Fruit fly (Drosophila melanogaster) ovary, adult (tissue): ENCODE measurements around the gene CG32192.

Experiments
- CG17801 ChIP-seq: fragments of 200-800 bp; optimal IDR thresholded peaks from 2 replicates; lab custom pipeline; 2019; ENCODE audit warnings: missing biosample characterization, mild to moderate bottlenecking, missing genetic modification characterization, moderate library complexity; ENCODE audit not compliant: partially characterized antibody

Gene CG32192

dm6 chr3L:18032478-18033343 is 7.4 kb upstream of the CG32192 start:
- no peak for TF ChIP-seq CG17801

DNA sequence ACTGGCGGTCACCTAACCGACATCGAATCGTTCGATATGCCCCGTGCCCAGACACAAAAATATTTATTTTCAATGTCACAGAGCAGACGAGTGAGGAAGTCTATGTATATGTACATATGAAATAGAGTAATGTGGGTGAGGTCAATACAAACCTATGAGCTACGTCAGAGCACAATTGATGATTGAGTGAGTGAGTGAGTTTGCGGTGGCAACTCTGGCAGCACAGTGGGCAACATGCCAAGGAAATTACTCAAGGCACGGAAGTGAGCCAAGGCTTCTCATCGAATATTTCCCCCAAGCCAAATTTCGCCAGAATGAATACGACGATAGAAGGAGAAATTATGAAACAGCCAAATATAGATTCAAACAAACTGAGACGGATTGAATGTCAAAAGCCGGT is 5.6 kb upstream of the CG32192 start:
- TF ChIP-seq CG17801, result no peak

DNA sequence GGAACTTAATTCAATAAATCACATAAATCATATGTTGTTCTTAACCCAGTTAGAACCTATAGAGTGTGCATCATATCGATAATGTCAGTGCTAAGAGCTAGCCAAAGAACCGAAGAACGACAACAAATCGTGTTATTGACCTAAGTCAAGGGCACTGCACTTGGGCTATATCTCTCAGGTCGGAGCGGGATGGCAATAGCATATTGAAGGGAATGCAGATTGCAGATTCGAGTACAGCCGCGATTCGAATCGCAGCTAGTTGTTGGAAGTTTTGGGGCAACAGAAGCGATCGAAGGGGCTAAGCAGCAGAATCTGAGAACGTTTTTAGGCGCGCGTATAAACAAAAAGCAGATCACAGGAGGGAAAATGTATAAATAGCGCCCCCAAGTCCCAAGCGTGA is 3.1 kb upstream of the CG32192 start:
- no peak for TF ChIP-seq CG17801

DNA sequence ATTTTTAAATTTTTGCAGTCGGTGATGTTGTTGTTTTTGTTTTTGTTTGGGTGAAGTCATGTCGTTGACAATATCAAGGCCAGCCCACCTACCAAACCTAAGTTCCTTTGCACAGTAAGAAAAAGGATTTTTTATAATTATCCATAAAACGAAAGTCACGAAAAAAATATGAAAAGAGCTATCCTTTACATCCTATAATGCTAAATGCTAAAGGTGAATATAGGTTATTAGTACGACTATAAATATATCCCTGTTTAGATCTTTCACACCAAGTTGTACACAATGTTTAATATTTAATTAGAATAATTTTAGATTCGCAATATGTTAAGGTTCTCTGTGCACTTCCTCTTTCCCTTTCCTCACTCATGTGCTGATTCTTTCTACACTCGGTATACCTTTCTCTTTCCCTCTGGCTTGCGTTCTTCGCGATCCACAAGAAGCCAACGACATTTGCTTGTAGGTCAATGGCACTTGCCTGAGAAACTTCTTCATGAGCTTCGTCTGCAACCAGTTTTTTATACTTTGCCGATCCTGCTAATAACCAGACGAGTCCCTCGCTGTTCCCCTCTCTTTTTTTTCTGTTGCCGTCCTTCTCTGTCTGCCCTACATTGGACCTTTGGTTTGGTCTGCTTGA is 2.5 kb upstream of the CG32192 start:
- TF ChIP-seq CG17801, result no peak

DNA sequence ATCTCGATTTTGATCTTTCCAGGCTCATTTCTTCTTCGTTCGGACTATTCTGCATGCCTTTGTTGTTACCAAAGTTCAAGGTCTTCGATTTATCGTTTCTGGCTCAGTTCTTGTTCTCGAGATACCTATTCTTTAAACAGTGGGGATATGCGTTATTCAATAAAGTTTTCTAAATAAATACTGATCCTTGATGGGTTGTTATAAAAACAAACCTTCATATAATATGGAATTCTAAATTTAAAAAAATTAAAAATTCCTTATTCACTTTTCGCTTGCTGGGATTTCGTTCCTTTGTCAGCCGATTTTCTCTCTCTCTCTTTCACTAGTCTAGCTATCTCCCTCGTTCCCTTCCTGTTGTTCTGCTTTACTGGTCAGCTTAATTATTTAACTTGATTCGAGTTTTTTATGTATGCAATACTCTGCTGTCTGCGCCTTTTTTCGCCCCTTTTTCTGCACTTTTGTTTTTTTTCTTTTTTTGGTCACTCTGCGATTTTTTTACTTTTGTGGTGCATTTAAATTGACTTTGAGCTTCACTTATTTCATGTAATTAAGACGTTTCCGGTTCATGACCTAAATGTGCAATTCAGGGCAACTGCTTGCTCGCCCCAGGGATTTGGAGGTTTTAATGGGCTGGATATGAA is 1.9 kb upstream of the CG32192 start:
- no peak for TF ChIP-seq CG17801

dm6 chr3L:18042433-18042832 is 2.3 kb downstream of the CG32192 start, which contains the start of gene CG42393:
TSS of gene CG42393 (plus strand) at chr3L:18042733.
- no peak for TF ChIP-seq CG17801

- TF ChIP-seq CG17801, result no peak
Observed at dm6 chr3L:18044333-18045043, 4.4 kb downstream of the CG32192 start.

DNA sequence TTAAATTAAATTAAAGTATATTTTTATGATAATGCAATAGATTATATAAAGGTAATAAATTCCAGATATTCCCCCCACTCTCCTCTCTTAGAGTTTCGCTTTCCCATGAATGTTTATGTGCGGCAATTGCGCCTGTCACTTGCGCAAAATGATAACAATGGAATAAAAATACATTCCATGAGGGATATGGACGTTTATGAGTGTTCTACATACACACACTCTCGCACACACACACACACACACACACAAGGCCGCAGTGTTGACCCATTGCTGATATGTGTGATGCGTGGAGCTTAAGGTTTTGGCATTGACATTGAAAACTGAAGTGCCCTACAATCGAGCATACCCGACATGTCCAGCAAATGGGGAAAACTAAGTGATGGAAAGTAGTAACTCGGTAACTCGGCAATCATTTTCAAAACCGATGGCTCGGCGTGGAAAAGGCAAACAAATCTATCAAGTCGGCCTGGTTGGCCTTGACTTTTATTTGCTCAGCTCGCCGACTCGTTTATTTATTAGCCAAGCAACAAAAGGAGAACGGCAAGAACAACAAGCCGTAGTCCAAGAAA is 6.6 kb downstream of the CG32192 start:
- TF ChIP-seq CG17801, result no peak

- no peak for TF ChIP-seq CG17801
Observed at dm6 chr3L:18057033-18057432, 16.9 kb downstream of the CG32192 start.

- TF ChIP-seq CG17801, result no peak
Observed at dm6 chr3L:18057752-18058518, 17.8 kb downstream of the CG32192 start.

DNA sequence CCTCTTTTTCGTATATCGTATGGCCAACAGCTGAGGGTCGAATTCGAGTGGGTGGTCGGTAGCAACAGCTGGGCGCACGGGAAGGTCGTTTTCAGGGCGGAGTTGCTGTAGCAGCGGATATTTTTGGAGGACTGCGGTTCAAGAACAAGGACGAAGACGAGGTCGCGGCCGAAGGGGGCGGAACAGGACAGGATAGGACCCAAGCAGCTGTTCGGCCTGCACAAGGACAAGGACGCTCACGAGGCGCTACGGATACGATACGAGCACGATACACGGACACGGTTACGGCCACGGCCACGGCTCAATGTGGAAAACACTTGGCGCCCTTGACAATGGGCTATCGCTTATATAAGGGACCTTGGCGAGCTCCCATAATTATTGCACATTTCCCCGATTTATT is 21.1 kb downstream of the CG32192 start:
- TF ChIP-seq CG17801, result no peak

DNA sequence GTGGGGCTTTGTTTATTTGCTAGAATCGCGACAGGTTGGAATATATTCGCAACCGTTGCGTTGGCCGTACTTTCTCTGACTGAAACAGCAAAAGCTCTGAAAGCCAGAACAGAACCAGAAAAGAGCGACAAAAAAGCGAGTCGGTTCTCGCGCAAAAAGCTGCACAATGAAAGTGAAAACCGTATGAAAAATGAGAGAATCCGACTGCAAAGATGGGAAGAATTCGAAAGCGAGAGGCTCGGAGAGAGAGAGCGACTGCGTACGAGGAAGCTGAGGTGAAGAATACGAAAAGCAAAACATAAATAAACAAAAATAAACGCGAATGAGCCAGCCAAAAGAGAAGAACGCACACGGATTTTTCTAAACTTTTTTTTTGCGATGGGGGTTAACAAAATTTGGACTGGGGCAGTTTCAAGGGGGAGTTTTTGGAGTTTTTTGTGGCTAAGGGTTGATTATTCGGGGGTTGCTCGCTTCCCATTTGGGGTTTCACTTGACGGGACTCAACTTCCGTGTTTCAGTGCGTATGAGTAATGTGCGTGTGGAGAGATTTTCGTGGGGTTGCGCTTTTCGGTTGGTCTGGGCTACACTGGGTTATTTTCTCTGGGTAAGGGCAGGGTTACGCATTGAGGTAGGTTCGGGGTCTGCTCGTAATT is 21.7 kb downstream of the CG32192 start:
- peak; percentile 14 for TF ChIP-seq CG17801

DNA sequence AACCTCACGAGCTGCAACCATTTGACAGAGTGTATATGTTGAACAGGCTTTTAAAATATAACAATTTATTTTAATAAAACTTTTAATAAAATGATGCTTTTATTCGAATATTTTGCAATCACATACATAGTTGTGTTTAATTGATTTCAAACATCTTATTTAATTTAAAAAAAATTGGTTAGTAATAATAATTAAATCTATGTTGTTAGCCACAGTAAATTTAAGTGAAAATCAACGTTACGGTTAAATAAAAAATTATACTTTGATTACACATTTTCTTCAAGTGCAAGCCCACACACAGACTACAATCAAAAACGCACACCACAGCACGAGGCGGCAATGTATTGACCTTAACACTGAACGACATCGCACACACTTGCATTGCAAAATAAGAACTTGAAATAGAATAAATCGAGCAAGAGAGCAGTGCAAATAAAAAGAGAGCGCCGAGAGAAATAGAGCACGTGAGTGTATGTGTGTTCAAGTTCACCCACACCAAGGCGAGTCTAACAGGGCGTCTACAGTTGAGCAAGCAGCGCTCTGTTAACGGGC is 22.9 kb downstream of the CG32192 start:
- TF ChIP-seq CG17801, result peak; percentile 75

DNA sequence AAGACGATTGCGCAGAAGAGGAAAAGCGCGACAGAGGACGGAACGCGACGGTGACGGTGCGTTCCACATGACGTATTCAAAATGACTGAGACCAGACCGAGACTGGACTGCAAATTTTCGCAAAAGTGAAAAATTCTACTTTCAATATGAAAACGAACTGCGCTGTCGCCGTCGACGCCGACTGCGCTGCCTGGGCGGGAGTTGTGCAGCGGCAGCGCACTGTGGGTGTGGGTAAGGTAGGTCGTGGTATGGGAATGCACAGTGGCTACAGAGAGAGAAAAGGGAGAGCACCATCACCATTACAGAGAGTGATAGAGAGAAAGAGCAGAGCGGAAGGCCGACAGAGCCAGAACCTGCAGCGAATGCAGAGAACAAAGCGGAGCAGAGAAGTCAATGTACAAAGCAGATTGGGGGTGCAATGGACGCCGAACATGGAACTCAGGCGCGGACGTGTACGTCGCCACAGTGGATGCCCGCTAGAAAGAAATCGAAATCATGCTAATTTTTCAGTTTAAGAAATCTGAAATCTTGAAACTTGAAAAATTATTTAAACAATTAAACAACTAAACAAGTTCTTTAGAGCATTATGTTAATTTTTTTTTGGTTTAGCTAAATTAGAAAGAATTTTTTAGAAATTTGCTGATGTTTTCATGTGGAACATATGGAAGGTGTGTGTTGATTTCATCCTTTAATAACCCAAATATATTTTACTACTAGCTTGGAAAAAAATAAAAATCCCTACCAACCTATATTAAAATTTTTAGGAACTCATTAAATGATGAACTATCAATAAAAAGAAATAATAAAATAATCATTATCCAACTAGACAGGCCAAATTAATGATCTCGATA is 24.7 kb downstream of the CG32192 start, which contains the start of gene Eip75B:
Eip75B (minus strand) TSS at position 65 of the 851 bp plus-strand sequence.
- TF ChIP-seq CG17801, result no peak
